Fruit fly (Drosophila melanogaster): Measurements from ENCODE around the gene CG31955.
A peak's percentile ranks its signal among the peaks of the same experiment; 100 is the strongest.

Gene CG31955

DNA sequence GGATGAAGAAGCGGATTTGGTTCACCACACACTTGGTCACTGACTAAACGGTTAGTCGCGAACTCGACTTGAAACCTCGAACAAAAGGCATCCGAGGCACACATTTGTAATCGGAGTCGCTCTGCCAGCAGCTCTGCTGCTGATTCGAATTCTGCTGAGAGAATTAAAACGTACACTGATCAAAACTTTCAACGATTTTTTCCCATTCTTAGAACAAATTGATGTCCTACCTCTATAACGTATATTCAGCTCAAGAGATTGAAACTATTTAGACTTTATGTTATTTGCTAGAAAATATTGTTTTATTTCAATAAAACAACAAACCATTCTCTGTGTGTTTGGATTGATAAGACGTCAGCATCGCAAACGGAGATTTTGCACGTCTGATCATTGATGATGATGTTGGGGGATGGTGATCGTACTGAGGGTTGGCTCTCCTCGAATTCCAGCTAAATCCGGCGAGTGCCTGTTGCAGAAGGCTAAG lies 7.4 kb downstream of the CG31955 start, which contains the start of gene CG31778:
Gene CG31778 (minus strand): TSS at position 51 of the 484 bp plus-strand sequence.
- TF ChIP-seq Drgx (GFP tag; IDR thresholded peaks at IDR 0.05): peak; percentile 71
- TF ChIP-seq CG15514 (GFP tag; optimal IDR thresholded peaks at IDR 0.05): peak; percentile 5
- peak; percentile 2 for TF ChIP-seq CG15269 (tag; optimal IDR thresholded peaks at IDR 0.05)
- peak; percentile 46 for TF ChIP-seq gem (tag; optimal IDR thresholded peaks at IDR 0.05)
- TF ChIP-seq CG10462 (GFP tag; optimal IDR thresholded peaks at IDR 0.05): no peak
- TF ChIP-seq CG2678 (tag; optimal IDR thresholded peaks at IDR 0.05): peak; percentile 41
- TF ChIP-seq CG4282 (GFP tag; optimal IDR thresholded peaks at IDR 0.05): no peak
- peak; percentile 35; the same call in 1 of the 2 replicates for TF ChIP-seq Ptx1 (GFP tag; IDR thresholded peaks at IDR 0.05)
- peak; percentile 35 for TF ChIP-seq CG12769 (tag; optimal IDR thresholded peaks at IDR 0.05)
- TF ChIP-seq Dip3 (GFP tag; optimal IDR thresholded peaks at IDR 0.05): peak; percentile 9
- no peak for TF ChIP-seq CG1647 (GFP tag; optimal IDR thresholded peaks at IDR 0.05)
- TF ChIP-seq lilli (GFP tag; optimal IDR thresholded peaks at IDR 0.05): peak; percentile 10
- no peak for TF ChIP-seq prd (optimal IDR thresholded peaks at IDR 0.05)
- TF ChIP-seq prd (GFP tag; IDR thresholded peaks at IDR 0.05): 0 out of 3 replicates have a peak, but pooled peaks have one; percentile 11
- no peak for TF ChIP-seq CG4617 (GFP tag; optimal IDR thresholded peaks at IDR 0.05; ENCODE audit: borderline replicate concordance)
- peak; percentile 55 for TF ChIP-seq CG34376 (GFP tag; optimal IDR thresholded peaks at IDR 0.05)
- TF ChIP-seq Fer1 (GFP tag; optimal IDR thresholded peaks at IDR 0.05): peak; percentile 22
- TF ChIP-seq CG18599 (GFP tag; optimal IDR thresholded peaks at IDR 0.05): peak; percentile 60
- TF ChIP-seq Hr51 (GFP tag; optimal IDR thresholded peaks at IDR 0.05): peak in 1 of 2 experiments; percentile 4
- no peak for TF ChIP-seq CG1602 (GFP tag; optimal IDR thresholded peaks at IDR 0.05)
- TF ChIP-seq sug (tag; optimal IDR thresholded peaks at IDR 0.05): peak; percentile 20
- peak; percentile 25 for TF ChIP-seq PHDP (tag; optimal IDR thresholded peaks at IDR 0.05)
- TF ChIP-seq gfzf (GFP tag; optimal IDR thresholded peaks at IDR 0.05): no peak
- TF ChIP-seq sob (GFP tag; IDR thresholded peaks at IDR 0.05): 0 out of 2 replicates have a peak, but pooled peaks have one; percentile 15
- TF ChIP-seq CG18262 (tag; optimal IDR thresholded peaks at IDR 0.05): no peak
- TF ChIP-seq CG1832 (GFP tag; optimal IDR thresholded peaks at IDR 0.05): no peak
- TF ChIP-seq HLH54F (GFP tag; optimal IDR thresholded peaks at IDR 0.05): no peak
- TF ChIP-seq danr (GFP tag; IDR thresholded peaks at IDR 0.05): peak; percentile 22; the same call in 1 of the 2 replicates
- no peak for TF ChIP-seq CG10565 (GFP tag; optimal IDR thresholded peaks at IDR 0.05)
- no peak for TF ChIP-seq ATbp (GFP tag; optimal IDR thresholded peaks at IDR 0.05)
- peak; percentile 84 for TF ChIP-seq lbe (GFP tag; optimal IDR thresholded peaks at IDR 0.05)
- peak; percentile 26 for TF ChIP-seq lab (GFP tag; optimal IDR thresholded peaks at IDR 0.05)
- TF ChIP-seq zfh1 (GFP tag; IDR thresholded peaks at IDR 0.05): no peak
- TF ChIP-seq CG10959 (GFP tag; IDR thresholded peaks at IDR 0.05): no peak
- TF ChIP-seq CG10543 (GFP tag; optimal IDR thresholded peaks at IDR 0.05): peak; percentile 0
- no peak for TF ChIP-seq CG34224 (GFP tag; IDR thresholded peaks at IDR 0.05; ENCODE audit: partially characterized antibody)
- no peak for TF ChIP-seq ems (GFP tag; optimal IDR thresholded peaks at IDR 0.05)
- no peak for TF ChIP-seq CG9932 (GFP tag; IDR thresholded peaks at IDR 0.05)
- peak; percentile 68 for TF ChIP-seq nom (GFP tag; optimal IDR thresholded peaks at IDR 0.05)
- TF ChIP-seq cwo (GFP tag; optimal IDR thresholded peaks at IDR 0.05): peak; percentile 25
- TF ChIP-seq row (GFP tag; IDR thresholded peaks at IDR 0.05): peak; percentile 59
- no peak for TF ChIP-seq exex (tag; optimal IDR thresholded peaks at IDR 0.05)
- TF ChIP-seq Atf6 (GFP tag; IDR thresholded peaks at IDR 0.05): peak; percentile 44; the same call in 1 of the 2 replicates
- TF ChIP-seq phol (tag; optimal IDR thresholded peaks at IDR 0.05): no peak
- no peak for TF ChIP-seq wek (GFP tag; optimal IDR thresholded peaks at IDR 0.05)
- TF ChIP-seq CG1024 (GFP tag; IDR thresholded peaks at IDR 0.05): no peak
- no peak for TF ChIP-seq Fer2 (tag; optimal IDR thresholded peaks at IDR 0.05)
- TF ChIP-seq CG2120 (GFP tag; optimal IDR thresholded peaks at IDR 0.05): peak; percentile 56
- no peak for TF ChIP-seq odd (GFP tag; optimal IDR thresholded peaks at IDR 0.05)

Data from whole organism, embryonic.